Fruit fly (Drosophila melanogaster) whole organism, pupa: ENCODE data around the gene CG4629.

ENCODE experiments used
- CG13204 ChIP-seq: fragments of 200-800 bp; sonication (Bioruptor generic); optimal IDR thresholded peaks from 2 replicates; lab custom pipeline; 2018; ENCODE audit warnings: missing biosample characterization, mild to moderate bottlenecking, missing genetic modification characterization, moderate library complexity
- CG15710 ChIP-seq: fragments of 200-800 bp; sonication (Bioruptor generic); optimal IDR thresholded peaks from 2 replicates; lab custom pipeline; 2018; ENCODE audit warnings: missing biosample characterization, mild to moderate bottlenecking, missing genetic modification characterization, moderate library complexity
- D1 ChIP-seq: fragments of 200-800 bp; sonication (Bioruptor generic); optimal IDR thresholded peaks from 2 replicates; lab custom pipeline; 2018; ENCODE audit warnings: missing biosample characterization, mild to moderate bottlenecking, missing genetic modification characterization, moderate library complexity

DNA sequence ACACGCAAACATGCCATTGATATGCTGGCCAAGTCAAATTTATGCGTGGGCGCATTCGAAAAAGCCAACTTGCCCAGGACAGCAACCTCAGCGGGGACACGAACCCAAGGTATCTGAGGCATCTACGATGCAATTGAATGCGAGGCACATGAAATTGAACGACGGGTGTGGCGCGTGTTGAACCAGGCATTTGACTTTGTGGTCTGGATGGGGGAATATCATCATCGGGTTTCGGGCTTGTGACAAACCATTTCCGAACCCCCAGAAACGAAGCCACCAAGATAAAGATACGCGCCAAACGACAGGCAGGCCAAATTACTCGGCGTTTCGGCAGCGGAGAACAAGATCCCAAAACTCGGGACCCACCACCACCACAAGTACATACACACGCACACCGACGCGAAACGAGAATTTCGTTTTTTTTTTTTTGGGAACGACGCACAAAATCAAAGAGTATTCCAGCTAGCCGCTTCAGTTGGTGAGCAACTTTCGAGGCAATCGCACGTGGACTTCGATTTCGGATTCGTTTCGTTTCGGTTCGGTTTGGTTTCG, 40.5 kb upstream of the CG4629 start, which contains the start of gene MFS3:
- TF ChIP-seq CG13204 (GFP tag; lab: Kevin White, UChicago), result no peak
- no peak for TF ChIP-seq D1 (tag; lab: Kevin White, UChicago)
- TF ChIP-seq CG15710, result no peak
